Fruit fly (Drosophila melanogaster) whole organism, prepupa: ENCODE data around the gene CG3610.
A peak's percentile ranks its signal among the peaks of the same experiment; 100 is the strongest.

Experiments
- Blimp-1 ChIP-seq: fragments of 200-800 bp; sonication (Bioruptor generic); optimal IDR thresholded peaks from 3 replicates; lab custom pipeline; 2017; ENCODE audit warnings: missing biosample characterization, missing genetic modification characterization, mild to moderate bottlenecking, moderate library complexity, missing genetic modification reagents
- CG3032 ChIP-seq: fragments of 200-800 bp; optimal IDR thresholded peaks from 2 replicates; lab custom pipeline; 2019; ENCODE audit warnings: missing biosample characterization, mild to moderate bottlenecking, missing genetic modification characterization, moderate library complexity
- CG32006 ChIP-seq: fragments of 200-800 bp; sonication (Bioruptor generic); optimal IDR thresholded peaks from 3 replicates; lab custom pipeline; 2017; ENCODE audit warnings: missing biosample characterization, mild to moderate bottlenecking, missing genetic modification characterization
- CG3919 ChIP-seq: fragments of 200-800 bp; sonication (Bioruptor generic); optimal IDR thresholded peaks from 3 replicates; lab custom pipeline; 2016; ENCODE audit warnings: missing biosample characterization, missing genetic modification characterization
- CG4318 ChIP-seq: fragments of 200-800 bp; sonication (Bioruptor generic); optimal IDR thresholded peaks from 3 replicates; lab custom pipeline; 2017; ENCODE audit warnings: missing biosample characterization, mild to moderate bottlenecking, missing genetic modification characterization
- CG6792 ChIP-seq: fragments of 200-800 bp; sonication (Bioruptor generic); optimal IDR thresholded peaks from 3 replicates; lab custom pipeline; 2016; ENCODE audit warnings: missing biosample characterization, missing genetic modification characterization
- CG8119 ChIP-seq: fragments of 200-800 bp; sonication (Bioruptor generic); IDR thresholded peaks from 3 replicates; pipeline ENCODE4 v1.3.6; 2022; ENCODE audit warnings: missing biosample characterization, missing genetic modification characterization
- Eip93F ChIP-seq: fragments of 200-800 bp; sonication (Bioruptor generic); optimal IDR thresholded peaks from 2 replicates; lab custom pipeline; 2016; ENCODE audit warnings: missing biosample characterization, mild to moderate bottlenecking, missing genetic modification characterization
- Lpt ChIP-seq: fragments of 200-800 bp; sonication (Bioruptor generic); optimal IDR thresholded peaks from 3 replicates; lab custom pipeline; 2016; ENCODE audit warnings: missing biosample characterization, missing genetic modification characterization
- Sox14 ChIP-seq: fragments of 200-800 bp; sonication (Bioruptor generic); optimal IDR thresholded peaks from 3 replicates; lab custom pipeline; 2016; ENCODE audit warnings: missing biosample characterization, missing genetic modification characterization
- Sox15 ChIP-seq: fragments of 200-800 bp; sonication (Bioruptor generic); optimal IDR thresholded peaks from 3 replicates; lab custom pipeline; 2016; ENCODE audit warnings: missing biosample characterization, missing genetic modification characterization
- dac ChIP-seq: fragments of 200-800 bp; sonication (Bioruptor generic); optimal IDR thresholded peaks from 2 replicates; lab custom pipeline; 2017; ENCODE audit warnings: missing biosample characterization, mild to moderate bottlenecking, missing genetic modification characterization
- dsx ChIP-seq: fragments of 200-800 bp; optimal IDR thresholded peaks from 3 replicates; lab custom pipeline; 2019; ENCODE audit warnings: missing biosample characterization, mild to moderate bottlenecking, missing genetic modification characterization, moderate library complexity; ENCODE audit not compliant: poor library complexity, severe bottlenecking
- eg ChIP-seq: fragments of 200-800 bp; sonication (Bioruptor generic); IDR thresholded peaks from 3 replicates; pipeline ENCODE4 v1.3.6; 2022; ENCODE audit warnings: missing biosample characterization, missing genetic modification characterization
- fd59A ChIP-seq: fragments of 200-800 bp; sonication (Bioruptor generic); optimal IDR thresholded peaks from 2 replicates; lab custom pipeline; 2017; ENCODE audit warnings: missing biosample characterization, mild to moderate bottlenecking, missing genetic modification characterization, missing genetic modification reagents
- lz ChIP-seq: fragments of 200-800 bp; sonication (Bioruptor generic); optimal IDR thresholded peaks from 3 replicates; lab custom pipeline; 2016; ENCODE audit warnings: missing biosample characterization, missing genetic modification characterization
- net ChIP-seq: fragments of 200-800 bp; sonication (Bioruptor generic); optimal IDR thresholded peaks from 3 replicates; lab custom pipeline; 2016; ENCODE audit warnings: missing biosample characterization, missing genetic modification characterization
- pdm3 ChIP-seq: fragments of 200-800 bp; sonication (Bioruptor generic); optimal IDR thresholded peaks from 3 replicates; lab custom pipeline; 2016; ENCODE audit warnings: missing biosample characterization, missing genetic modification characterization
- salr ChIP-seq, 2 experiments: fragments of 200-800 bp; sonication (Bioruptor generic); optimal IDR thresholded peaks; 3 replicates each; lab custom pipeline; 2016 to 2018; ENCODE audit warnings: missing biosample characterization in 2 of 2, missing genetic modification characterization in 2 of 2, mild to moderate bottlenecking in 1 of 2
- svp ChIP-seq: fragments of 200-800 bp; sonication (Bioruptor generic); peaks from one replicate; lab custom pipeline; 2016; ENCODE audit warnings: missing biosample characterization, missing genetic modification characterization
- vri ChIP-seq: fragments of 200-800 bp; sonication (Bioruptor generic); optimal IDR thresholded peaks from 3 replicates; lab custom pipeline; 2016; ENCODE audit warnings: missing biosample characterization, mild to moderate bottlenecking, missing genetic modification characterization

CG3610 gene

dm6 chr3R:14893791-14894782 is 49.2 kb downstream of the CG3610 start, which contains the start of gene Dph2 (continued):
- TF ChIP-seq dac = no peak
- TF ChIP-seq eg (GFP tag; lab: Robert Waterston, UW) = peak; percentile 92
- TF ChIP-seq CG6792 (GFP tag; lab: Kevin White, UChicago) = no peak
- no peak for TF ChIP-seq net
- peak; percentile 49 for TF ChIP-seq CG3032 (tag; lab: Kevin White, UChicago)
- TF ChIP-seq Lpt = peak; percentile 29
- TF ChIP-seq vri (GFP tag; lab: Kevin White, UChicago) = no peak
- TF ChIP-seq fd59A = no peak
- peak; percentile 35 for TF ChIP-seq lz (GFP tag; lab: Kevin White, UChicago)
- no peak for TF ChIP-seq salr (GFP tag; optimal IDR thresholded peaks at IDR 0.05; lab: Kevin White, UChicago)
- TF ChIP-seq Blimp-1 = peak; percentile 27
- peak; percentile 61 for TF ChIP-seq Sox14 (GFP tag; lab: Kevin White, UChicago)
- no peak for TF ChIP-seq CG4318 (GFP tag; lab: Kevin White, UChicago)
- no peak for TF ChIP-seq CG3919
- TF ChIP-seq svp (GFP tag; lab: Kevin White, UChicago) = no peak
- peak; percentile 17 for TF ChIP-seq Sox15 (GFP tag; lab: Kevin White, UChicago)
- TF ChIP-seq pdm3 = no peak

dm6 chr3R:14894783-14894883 is 49.8 kb downstream of the CG3610 start, which contains the start of gene CG14860:
Gene CG14860, plus strand, starts transcription at chr3R:14894784.
- TF ChIP-seq Eip93F = no peak
- no peak for TF ChIP-seq CG8119 (GFP tag; lab: Robert Waterston, UW)
- TF ChIP-seq dsx (GFP tag; lab: Kevin White, UChicago) = no peak
- TF ChIP-seq CG32006 (GFP tag; lab: Kevin White, UChicago) = no peak
